Worm (Caenorhabditis elegans) whole organism, young adult: ENCODE measurements around the gene sahd-1.

Experiments
- T26A5.8 ChIP-seq: sonication (generic microtip); optimal IDR thresholded peaks from 2 replicates; lab custom pipeline; 2016; ENCODE audit warnings: missing genetic modification characterization, missing compliant biosample characterization
- Y95B8A.8 ChIP-seq: fragments of 200-800 bp; sonication (Bioruptor generic); IDR thresholded peaks from 2 replicates; pipeline ENCODE4 v1.3.6; 2022; ENCODE audit warnings: missing genetic modification reagents, missing genetic modification characterization, missing compliant biosample characterization
- ama-1 ChIP-seq, 3 experiments: fragments of 150-350 bp in 1 of 3; sonication (generic microtip) in 2 of 3; optimal IDR thresholded peaks; 2 replicates each; lab custom pipeline; 2014 to 2018; ENCODE audit warnings: missing biosample characterization in 2 of 3, missing genetic modification characterization in 2 of 3, missing genetic modification reagents in 2 of 3
- fkh-3 ChIP-seq: sonication (generic microtip); optimal IDR thresholded peaks from 2 replicates; lab custom pipeline; 2016; ENCODE audit warnings: mild to moderate bottlenecking, missing genetic modification characterization, missing compliant biosample characterization

- no peak for TF ChIP-seq Y95B8A.8 (GFP tag; lab: Robert Waterston, UW)
- no peak for TF ChIP-seq T26A5.8 (tag; lab: Kevin White, UChicago)
- TF ChIP-seq ama-1 (optimal IDR thresholded peaks at IDR 0.05; lab: Kevin White, UChicago), result no peak
- TF ChIP-seq ama-1 (GFP tag; optimal IDR thresholded peaks at IDR 0.05; lab: Kevin White, UChicago), result no peak
- TF ChIP-seq fkh-3, result no peak
Measured at ce11 chrII:5514846-5515245, at the start of gene sahd-1.
